Worm (Caenorhabditis elegans): ENCODE measurements around the gene nhr-99.

nhr-99 gene

ce11 chrV:479046-479445, 4.5 kb downstream of the nhr-99 start:
- TF ChIP-seq alr-1 (tag; optimal IDR thresholded peaks at IDR 0.05) (no peak), sma-3 (GFP tag; optimal IDR thresholded peaks at IDR 0.05) (no peak), R02D3.7 (tag; optimal IDR thresholded peaks at IDR 0.05) (no peak), dmd-4 (tag; optimal IDR thresholded peaks at IDR 0.05) (no peak), unc-55 (GFP tag; optimal IDR thresholded peaks at IDR 0.05) (no peak), egl-27 (tag; optimal IDR thresholded peaks at IDR 0.05) (no peak), nhr-129 (tag; optimal IDR thresholded peaks at IDR 0.05) (no peak), mdl-1 (tag; optimal IDR thresholded peaks at IDR 0.05) (no peak), gmeb-1 (tag; optimal IDR thresholded peaks at IDR 0.05) (no peak), peb-1 (tag; optimal IDR thresholded peaks at IDR 0.05) (no peak), mab-5 (tag; optimal IDR thresholded peaks at IDR 0.05) (no peak), elt-1 (tag; optimal IDR thresholded peaks at IDR 0.05) (no peak), nhr-77 (tag; optimal IDR thresholded peaks at IDR 0.05) (no peak), nhr-6 (tag; optimal IDR thresholded peaks at IDR 0.05) (no peak), ztf-11 (tag; optimal IDR thresholded peaks at IDR 0.05) (no peak), C34F6.9 (tag; optimal IDR thresholded peaks at IDR 0.05) (no peak), nhr-237 (tag; optimal IDR thresholded peaks at IDR 0.05) (no peak)

- no peak for TF ChIP-seq mab-5 (tag; optimal IDR thresholded peaks at IDR 0.05)
- TF ChIP-seq ztf-4 (tag; optimal IDR thresholded peaks at IDR 0.05), result no peak
- TF ChIP-seq alr-1 (tag; optimal IDR thresholded peaks at IDR 0.05), result no peak
- TF ChIP-seq lsy-2 (tag; optimal IDR thresholded peaks at IDR 0.05), result no peak
- TF ChIP-seq nhr-6 (tag; optimal IDR thresholded peaks at IDR 0.05), result no peak
- no peak for TF ChIP-seq nhr-11 (tag; optimal IDR thresholded peaks at IDR 0.05)
- TF ChIP-seq elt-3 (tag; optimal IDR thresholded peaks at IDR 0.05), result no peak
- TF ChIP-seq elt-1 (tag; optimal IDR thresholded peaks at IDR 0.05), result no peak
- TF ChIP-seq peb-1 (tag; optimal IDR thresholded peaks at IDR 0.05), result no peak
- no peak for TF ChIP-seq blmp-1 (tag; optimal IDR thresholded peaks at IDR 0.05; ENCODE audit: insufficient read depth)
- no peak for TF ChIP-seq sem-4 (tag; optimal IDR thresholded peaks at IDR 0.05)
- TF ChIP-seq mdl-1 (tag; optimal IDR thresholded peaks at IDR 0.05), result no peak
- TF ChIP-seq nhr-237 (tag; optimal IDR thresholded peaks at IDR 0.05), result no peak
- TF ChIP-seq Y55F3AM.14 (GFP tag; optimal IDR thresholded peaks at IDR 0.05), result no peak
- no peak for TF ChIP-seq ceh-82 (tag; optimal IDR thresholded peaks at IDR 0.05)
Measured at ce11 chrV:482860-483259, 8.3 kb downstream of the nhr-99 start.

ce11 chrV:483289-483795, 8.8 kb downstream of the nhr-99 start, which contains the start of gene nhr-130:
nhr-130 (minus strand) TSS chrV:483339.
- TF ChIP-seq sma-9 (GFP tag; optimal IDR thresholded peaks at IDR 0.05), result peak; percentile 35
- TF ChIP-seq sma-9 (tag; optimal IDR thresholded peaks at IDR 0.05), result no peak
- TF ChIP-seq lin-13 (GFP tag; optimal IDR thresholded peaks at IDR 0.05), result no peak
- TF ChIP-seq gmeb-1 (tag; optimal IDR thresholded peaks at IDR 0.05), result peak; percentile 23
- no peak for TF ChIP-seq nhr-21 (tag; optimal IDR thresholded peaks at IDR 0.05)
- TF ChIP-seq fos-1 (tag; optimal IDR thresholded peaks at IDR 0.05), result peak; percentile 62
- no peak for TF ChIP-seq blmp-1 (tag; optimal IDR thresholded peaks at IDR 0.05; ENCODE audit: insufficient read depth)
- TF ChIP-seq alr-1 (tag; optimal IDR thresholded peaks at IDR 0.05), result no peak
- no peak for TF ChIP-seq ZK546.5 (tag; optimal IDR thresholded peaks at IDR 0.05)
- no peak for TF ChIP-seq lin-11 (tag; optimal IDR thresholded peaks at IDR 0.05)
- TF ChIP-seq unc-62 (GFP tag; optimal IDR thresholded peaks at IDR 0.05), result no peak
- no peak for TF ChIP-seq egl-27 (tag; optimal IDR thresholded peaks at IDR 0.05)
- TF ChIP-seq nhr-129 (tag; optimal IDR thresholded peaks at IDR 0.05), result no peak
- no peak for TF ChIP-seq R02D3.7 (tag; optimal IDR thresholded peaks at IDR 0.05)
- no peak for TF ChIP-seq skn-1 (tag; optimal IDR thresholded peaks at IDR 0.05)
- no peak for TF ChIP-seq nhr-10 (tag; optimal IDR thresholded peaks at IDR 0.05)
- TF ChIP-seq unc-55 (GFP tag; optimal IDR thresholded peaks at IDR 0.05), result no peak
- no peak for TF ChIP-seq ztf-4 (tag; optimal IDR thresholded peaks at IDR 0.05)

- TF ChIP-seq egl-27 (tag; optimal IDR thresholded peaks at IDR 0.05) (no peak), lin-13 (GFP tag; optimal IDR thresholded peaks at IDR 0.05) (no peak), nhr-11 (tag; optimal IDR thresholded peaks at IDR 0.05) (no peak), F13H6.1 (tag; optimal IDR thresholded peaks at IDR 0.05) (peak; percentile 20), mdl-1 (tag; optimal IDR thresholded peaks at IDR 0.05) (no peak), mbf-1 (tag; optimal IDR thresholded peaks at IDR 0.05) (no peak), Y55F3AM.14 (GFP tag; optimal IDR thresholded peaks at IDR 0.05) (no peak), nhr-6 (tag; optimal IDR thresholded peaks at IDR 0.05) (no peak), elt-3 (tag; optimal IDR thresholded peaks at IDR 0.05) (no peak), sem-4 (tag; optimal IDR thresholded peaks at IDR 0.05) (no peak), lin-39 (tag; optimal IDR thresholded peaks at IDR 0.05) (no peak), fos-1 (tag; optimal IDR thresholded peaks at IDR 0.05) (no peak), sma-9 (GFP tag; optimal IDR thresholded peaks at IDR 0.05) (peak; percentile 60), sma-9 (tag; optimal IDR thresholded peaks at IDR 0.05) (no peak), sma-3 (GFP tag; optimal IDR thresholded peaks at IDR 0.05) (peak; percentile 29)
Measured at ce11 chrV:484285-484890, 9.8 kb downstream of the nhr-99 start, which contains the start of gene nhr-212. nhr-212 (plus strand) TSS chrV:484857.

All from whole organism, L2 larva.